Fruit fly (Drosophila melanogaster) whole organism, embryonic: ENCODE data around the gene CG14615.
A peak's percentile ranks its signal among the peaks of the same experiment; 100 is the strongest.

Source experiments
- ATbp ChIP-seq: fragments of 200-800 bp; sonication (Bioruptor generic); optimal IDR thresholded peaks from 2 replicates; lab custom pipeline; 2017; ENCODE audit warnings: missing biosample characterization, mild to moderate bottlenecking, missing genetic modification characterization, missing genetic modification reagents
- Ada2b ChIP-seq: fragments of 200-800 bp; sonication (Bioruptor generic); IDR thresholded peaks from 2 replicates; pipeline ENCODE4 v1.3.6; 2022; ENCODE audit warnings: missing biosample characterization, missing genetic modification characterization
- Bdp1 ChIP-seq: fragments of 200-800 bp; sonication (Bioruptor generic); optimal IDR thresholded peaks from 3 replicates; lab custom pipeline; 2016; ENCODE audit warnings: missing biosample characterization, missing genetic modification characterization
- CG13123 ChIP-seq: fragments of 200-800 bp; sonication (Bioruptor generic); optimal IDR thresholded peaks from 2 replicates; lab custom pipeline; 2016; ENCODE audit warnings: missing biosample characterization, missing genetic modification characterization
- CG13296 ChIP-seq: fragments of 200-800 bp; sonication (Bioruptor generic); optimal IDR thresholded peaks from 3 replicates; lab custom pipeline; 2018; ENCODE audit warnings: missing biosample characterization, mild to moderate bottlenecking, missing genetic modification characterization
- CG14441 ChIP-seq: fragments of 200-800 bp; sonication (Bioruptor generic); IDR thresholded peaks from 2 replicates; pipeline ENCODE4 v1.3.6; 2022; ENCODE audit warnings: missing biosample characterization, missing genetic modification characterization
- CG15269 ChIP-seq: fragments of 200-800 bp; sonication (Bioruptor generic); optimal IDR thresholded peaks from 2 replicates; lab custom pipeline; 2018; ENCODE audit warnings: missing biosample characterization, mild to moderate bottlenecking, missing genetic modification characterization, moderate library complexity
- CG16813 ChIP-seq: fragments of 200-800 bp; sonication (Bioruptor generic); IDR thresholded peaks from 3 replicates; pipeline ENCODE4 v1.3.6; 2022; ENCODE audit warnings: missing biosample characterization, missing genetic modification characterization; ENCODE audit not compliant: partially characterized antibody
- CG16815 ChIP-seq: fragments of 200-800 bp; sonication (Bioruptor generic); optimal IDR thresholded peaks from 3 replicates; lab custom pipeline; 2017; ENCODE audit warnings: missing biosample characterization, mild to moderate bottlenecking, missing genetic modification characterization
- CG2199 ChIP-seq: fragments of 200-800 bp; sonication (Bioruptor generic); IDR thresholded peaks from 3 replicates; pipeline ENCODE4 v1.3.6; 2022; ENCODE audit warnings: missing biosample characterization, missing genetic modification characterization
- CG2712 ChIP-seq: fragments of 200-800 bp; optimal IDR thresholded peaks from 3 replicates; lab custom pipeline; 2019; ENCODE audit warnings: missing biosample characterization, mild to moderate bottlenecking, missing genetic modification characterization, moderate library complexity
- CG31365 ChIP-seq: fragments of 200-800 bp; sonication (Bioruptor generic); optimal IDR thresholded peaks from 2 replicates; lab custom pipeline; 2018; ENCODE audit warnings: missing biosample characterization, mild to moderate bottlenecking, missing genetic modification characterization
- CG31388 ChIP-seq: fragments of 200-800 bp; sonication (Bioruptor generic); optimal IDR thresholded peaks from 2 replicates; lab custom pipeline; 2016; ENCODE audit warnings: missing biosample characterization, missing genetic modification characterization
- CG32772 ChIP-seq: fragments of 200-800 bp; sonication (Bioruptor generic); IDR thresholded peaks from 2 replicates; pipeline ENCODE4 v1.3.6; 2022; ENCODE audit warnings: missing biosample characterization, missing genetic modification characterization
- CG3995 ChIP-seq: fragments of 200-800 bp; sonication (Bioruptor generic); optimal IDR thresholded peaks from 3 replicates; lab custom pipeline; 2016; ENCODE audit warnings: missing biosample characterization, missing genetic modification characterization
- CG4360 ChIP-seq: fragments of 200-800 bp; sonication (Bioruptor generic); IDR thresholded peaks from 2 replicates; pipeline ENCODE4 v1.3.6; 2022; ENCODE audit warnings: missing biosample characterization, missing genetic modification characterization
- CG4854 ChIP-seq: fragments of 200-800 bp; sonication (Bioruptor generic); optimal IDR thresholded peaks from 2 replicates; lab custom pipeline; 2016; ENCODE audit warnings: missing biosample characterization, missing genetic modification characterization, inconsistent platforms
- CG7556 ChIP-seq: fragments of 200-800 bp; sonication (Bioruptor generic); optimal IDR thresholded peaks from 2 replicates; lab custom pipeline; 2017; ENCODE audit warnings: missing biosample characterization, mild to moderate bottlenecking, missing genetic modification characterization
- CG7987 ChIP-seq: fragments of 200-800 bp; sonication (Bioruptor generic); optimal IDR thresholded peaks from 2 replicates; lab custom pipeline; 2018; ENCODE audit warnings: missing biosample characterization, mild to moderate bottlenecking, missing genetic modification characterization, moderate library complexity
- CG8359 ChIP-seq: fragments of 200-800 bp; sonication (Bioruptor generic); optimal IDR thresholded peaks from 2 replicates; lab custom pipeline; 2017; ENCODE audit warnings: missing biosample characterization, mild to moderate bottlenecking, missing genetic modification characterization, borderline replicate concordance
- CG9609 ChIP-seq: fragments of 200-800 bp; sonication (Bioruptor generic); optimal IDR thresholded peaks from 3 replicates; lab custom pipeline; 2016; ENCODE audit warnings: missing biosample characterization, missing genetic modification characterization
- CTCF ChIP-seq: fragments of 200-800 bp; sonication (Bioruptor generic); optimal IDR thresholded peaks from 2 replicates; lab custom pipeline; 2017; ENCODE audit warnings: missing biosample characterization, mild to moderate bottlenecking, missing genetic modification characterization, moderate library complexity
- CoRest ChIP-seq: fragments of 200-800 bp; sonication (Bioruptor generic); optimal IDR thresholded peaks from 3 replicates; lab custom pipeline; 2018; ENCODE audit warnings: missing biosample characterization, mild to moderate bottlenecking, missing genetic modification characterization, moderate library complexity
- Dbx ChIP-seq: fragments of 200-800 bp; sonication (Bioruptor generic); IDR thresholded peaks from 3 replicates; pipeline ENCODE4 v1.3.6; 2022; ENCODE audit warnings: missing biosample characterization, missing genetic modification characterization
- Deaf1 ChIP-seq: fragments of 200-800 bp; optimal IDR thresholded peaks from 3 replicates; lab custom pipeline; 2019; ENCODE audit warnings: missing biosample characterization, mild to moderate bottlenecking, missing genetic modification characterization, moderate library complexity
- Dek ChIP-seq: fragments of 200-800 bp; sonication (Bioruptor generic); optimal IDR thresholded peaks from 3 replicates; lab custom pipeline; 2019; ENCODE audit warnings: missing biosample characterization, mild to moderate bottlenecking, missing genetic modification characterization, moderate library complexity
- E2f2 ChIP-seq: fragments of 200-800 bp; sonication (Bioruptor generic); IDR thresholded peaks from 2 replicates; pipeline ENCODE4 v1.3.6; 2022; ENCODE audit warnings: missing biosample characterization, missing genetic modification characterization
- HmgD ChIP-seq: fragments of 200-800 bp; sonication (Bioruptor generic); optimal IDR thresholded peaks from 3 replicates; lab custom pipeline; 2016; ENCODE audit warnings: missing biosample characterization, missing genetic modification characterization
- MESR4 ChIP-seq: fragments of 200-800 bp; sonication (Bioruptor generic); optimal IDR thresholded peaks from 2 replicates; lab custom pipeline; 2018; ENCODE audit warnings: missing biosample characterization, mild to moderate bottlenecking, missing genetic modification characterization, moderate library complexity
- Mes4 ChIP-seq: fragments of 200-800 bp; sonication (Bioruptor generic); optimal IDR thresholded peaks from 2 replicates; lab custom pipeline; 2016; ENCODE audit warnings: missing biosample characterization, missing genetic modification characterization
- Optix ChIP-seq: fragments of 200-800 bp; sonication (Bioruptor generic); IDR thresholded peaks from 3 replicates; pipeline ENCODE4 v1.3.6; 2022; ENCODE audit warnings: missing biosample characterization, missing genetic modification characterization
- PHDP ChIP-seq: fragments of 200-800 bp; sonication (Bioruptor generic); optimal IDR thresholded peaks from 3 replicates; lab custom pipeline; 2018; ENCODE audit warnings: missing biosample characterization, mild to moderate bottlenecking, missing genetic modification characterization, moderate library complexity
- Scr ChIP-seq: fragments of 200-800 bp; sonication (Bioruptor generic); IDR thresholded peaks from 2 replicates; pipeline ENCODE4 v1.3.6; 2022; ENCODE audit warnings: missing biosample characterization, missing genetic modification characterization; ENCODE audit not compliant: partially characterized antibody
- Usf ChIP-seq: fragments of 200-800 bp; sonication (Bioruptor generic); optimal IDR thresholded peaks from 2 replicates; lab custom pipeline; 2017; ENCODE audit warnings: missing genotype, missing biosample characterization, missing genetic modification characterization
- ap ChIP-seq: fragments of 200-800 bp; sonication (Bioruptor generic); IDR thresholded peaks from 2 replicates; pipeline ENCODE4 v1.3.6; 2022; ENCODE audit warnings: missing biosample characterization, missing genetic modification characterization
- bbx ChIP-seq: fragments of 200-800 bp; sonication (Bioruptor generic); IDR thresholded peaks from 2 replicates; pipeline ENCODE4 v1.3.6; 2022; ENCODE audit warnings: missing biosample characterization, missing genetic modification characterization; ENCODE audit not compliant: partially characterized antibody
- gce ChIP-seq: fragments of 200-800 bp; sonication (Bioruptor generic); IDR thresholded peaks from 3 replicates; pipeline ENCODE4 v1.3.6; 2022; ENCODE audit warnings: missing biosample characterization, missing genetic modification characterization
- hth ChIP-seq: fragments of >200 bp; optimal IDR thresholded peaks from 2 replicates; lab custom pipeline; 2017; ENCODE audit warnings: inconsistent platforms
- lab ChIP-seq: fragments of 200-800 bp; sonication (Bioruptor generic); optimal IDR thresholded peaks from 3 replicates; lab custom pipeline; 2017; ENCODE audit warnings: missing biosample characterization, missing genetic modification characterization, mild to moderate bottlenecking, moderate library complexity, missing genetic modification reagents
- lola ChIP-seq, 3 experiments: fragments of >200 bp in 2 of 3; fragments of 200-800 bp in 1 of 3; sonication (Bioruptor generic) in 1 of 3; optimal IDR thresholded peaks; 2 replicates each; lab custom pipeline; 2017 to 2019; ENCODE audit warnings: missing biosample characterization in 3 of 3, missing genetic modification characterization in 3 of 3, mild to moderate bottlenecking in 1 of 3, moderate library complexity in 1 of 3
- nau ChIP-seq: fragments of 200-800 bp; sonication (Bioruptor generic); optimal IDR thresholded peaks from 3 replicates; lab custom pipeline; 2017; ENCODE audit warnings: missing biosample characterization, mild to moderate bottlenecking, missing genetic modification characterization, missing genetic modification reagents
- nom ChIP-seq: fragments of 200-800 bp; sonication (Bioruptor generic); optimal IDR thresholded peaks from 2 replicates; lab custom pipeline; 2017; ENCODE audit warnings: missing biosample characterization, missing genetic modification characterization, mild to moderate bottlenecking, moderate library complexity, missing genetic modification reagents
- psq ChIP-seq: fragments of 200-800 bp; sonication (Bioruptor generic); optimal IDR thresholded peaks from 2 replicates; lab custom pipeline; 2017; ENCODE audit warnings: missing biosample characterization, missing genetic modification characterization
- row ChIP-seq: fragments of 200-800 bp; sonication (Bioruptor generic); IDR thresholded peaks from 3 replicates; pipeline ENCODE4 v1.3.6; 2022; ENCODE audit warnings: missing biosample characterization, missing genetic modification characterization
- seq ChIP-seq: fragments of 200-800 bp; sonication (Bioruptor generic); IDR thresholded peaks from 2 replicates; pipeline ENCODE4 v1.3.6; 2022; ENCODE audit warnings: missing biosample characterization, missing genetic modification characterization
- sna ChIP-seq: fragments of 200-800 bp; sonication (Bioruptor generic); IDR thresholded peaks from 2 replicates; pipeline ENCODE4 v1.3.6; 2022; ENCODE audit warnings: missing biosample characterization, missing genetic modification characterization; ENCODE audit not compliant: partially characterized antibody
- sqz ChIP-seq: fragments of 200-800 bp; sonication (Bioruptor generic); optimal IDR thresholded peaks from 3 replicates; lab custom pipeline; 2018; ENCODE audit warnings: missing biosample characterization, mild to moderate bottlenecking, missing genetic modification characterization
- sr ChIP-seq: fragments of 200-800 bp; sonication (Bioruptor generic); IDR thresholded peaks from 3 replicates; pipeline ENCODE4 v1.3.6; 2022; ENCODE audit warnings: missing biosample characterization, missing genetic modification characterization
- tap ChIP-seq: fragments of 200-800 bp; optimal IDR thresholded peaks from 3 replicates; lab custom pipeline; 2019; ENCODE audit warnings: missing biosample characterization, mild to moderate bottlenecking, missing genetic modification characterization, moderate library complexity
- z ChIP-seq: fragments of 200-800 bp; sonication (Bioruptor generic); IDR thresholded peaks from 3 replicates; pipeline ENCODE4 v1.3.6; 2022; ENCODE audit warnings: missing biosample characterization, missing genetic modification characterization
- zen2 ChIP-seq: fragments of 200-800 bp; sonication (Bioruptor generic); IDR thresholded peaks from 3 replicates; pipeline ENCODE4 v1.3.6; 2022; ENCODE audit warnings: missing biosample characterization, missing genetic modification characterization; ENCODE audit not compliant: partially characterized antibody

The CG14615 gene

DNA sequence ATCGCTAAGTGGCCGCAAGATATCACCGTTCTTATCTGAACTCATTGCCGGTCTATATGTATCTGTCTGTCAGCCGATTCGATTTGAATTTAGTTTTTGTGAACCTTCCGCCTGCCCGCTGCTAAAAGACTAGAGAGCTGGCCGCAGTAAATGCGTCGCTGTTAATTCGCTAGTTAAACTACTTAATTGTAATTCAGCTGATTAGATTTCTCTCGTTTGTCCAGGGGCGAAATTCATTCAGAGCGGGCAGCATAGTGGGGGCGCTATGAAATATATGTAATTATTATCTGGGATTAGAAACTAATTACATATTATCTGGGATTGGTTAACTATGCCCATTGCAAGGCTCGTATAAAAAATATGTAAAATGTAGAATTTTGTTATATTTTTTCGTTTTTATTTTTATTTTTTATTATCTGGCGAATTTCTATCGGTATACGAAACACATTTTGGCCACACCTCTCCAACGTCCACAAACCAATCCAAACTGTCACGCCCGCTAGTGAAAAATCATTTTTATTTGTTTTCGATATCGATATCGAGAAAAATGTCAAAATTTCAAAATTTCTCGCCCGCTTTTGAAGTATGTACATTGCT, at the start of gene CG14615, which contains the start of gene tilB (continued):
- TF ChIP-seq row (GFP tag; lab: Robert Waterston, UW): peak; percentile 80
- no peak for TF ChIP-seq CG4360 (GFP tag; lab: Robert Waterston, UW)
- TF ChIP-seq CG16813 (GFP tag; lab: Robert Waterston, UW): peak; percentile 43; the same call in 1 of the 3 replicates
- no peak for TF ChIP-seq psq (GFP tag; lab: Kevin White, UChicago)
- TF ChIP-seq zen2 (GFP tag; lab: Robert Waterston, UW): no peak
- no peak for TF ChIP-seq tap
- 0 out of 3 replicates have a peak, but pooled peaks have one; percentile 17 for TF ChIP-seq Dbx (GFP tag; lab: Robert Waterston, UW)
- TF ChIP-seq CG3995 (GFP tag; lab: Kevin White, UChicago): no peak
- TF ChIP-seq CG2199 (GFP tag; lab: Robert Waterston, UW): no peak
- peak; percentile 11 for TF ChIP-seq CG2712 (tag; lab: Kevin White, UChicago)
- no peak for TF ChIP-seq seq (GFP tag; lab: Robert Waterston, UW)
- TF ChIP-seq z (GFP tag; lab: Robert Waterston, UW): no peak
- no peak for TF ChIP-seq Usf (GFP tag; lab: Kevin White, UChicago)
- no peak for TF ChIP-seq CG32772 (GFP tag; lab: Robert Waterston, UW)
- TF ChIP-seq Mes4 (GFP tag; lab: Kevin White, UChicago): no peak
- TF ChIP-seq nau: no peak
- no peak for TF ChIP-seq sr (GFP tag; lab: Robert Waterston, UW)
- TF ChIP-seq Deaf1: no peak
- no peak for TF ChIP-seq ATbp (GFP tag; lab: Kevin White, UChicago)
- TF ChIP-seq hth (lab: Kevin White, UChicago): no peak
- no peak for TF ChIP-seq CG14441 (GFP tag; lab: Robert Waterston, UW)
- no peak for TF ChIP-seq CG31388
- no peak for TF ChIP-seq sna (GFP tag; lab: Robert Waterston, UW)
- no peak for TF ChIP-seq CG7987 (GFP tag; lab: Kevin White, UChicago)
- TF ChIP-seq CG15269: no peak
- no peak for TF ChIP-seq Scr (GFP tag; lab: Robert Waterston, UW)
- TF ChIP-seq CG7556 (GFP tag; lab: Kevin White, UChicago): no peak
- no peak for TF ChIP-seq CG13123 (GFP tag; lab: Kevin White, UChicago)
- no peak for TF ChIP-seq HmgD (GFP tag; lab: Kevin White, UChicago)
- no peak for TF ChIP-seq Bdp1 (GFP tag; lab: Kevin White, UChicago)
- no peak for TF ChIP-seq Ada2b (GFP tag; lab: Robert Waterston, UW)
- TF ChIP-seq CG4854: no peak
- TF ChIP-seq lab (GFP tag; lab: Kevin White, UChicago): no peak
- TF ChIP-seq lola (GFP tag; optimal IDR thresholded peaks at IDR 0.05; lab: Kevin White, UChicago): no peak
- no peak for TF ChIP-seq E2f2 (GFP tag; lab: Robert Waterston, UW)
- no peak for TF ChIP-seq CTCF
- no peak for TF ChIP-seq ap
- TF ChIP-seq CoRest (tag; lab: Kevin White, UChicago): peak; percentile 3
- TF ChIP-seq CG8359 (GFP tag; lab: Kevin White, UChicago): no peak
- no peak for TF ChIP-seq gce (GFP tag; lab: Robert Waterston, UW)
- TF ChIP-seq CG16815 (GFP tag; lab: Kevin White, UChicago): no peak
- no peak for TF ChIP-seq CG9609 (GFP tag; lab: Kevin White, UChicago)
- no peak for TF ChIP-seq Dek (tag; lab: Kevin White, UChicago)
- no peak for TF ChIP-seq bbx (GFP tag; lab: Robert Waterston, UW)
- no peak for TF ChIP-seq MESR4 (GFP tag; lab: Kevin White, UChicago)
- TF ChIP-seq Optix: no peak
- peak; percentile 17 for TF ChIP-seq PHDP
- TF ChIP-seq nom (GFP tag; lab: Kevin White, UChicago): no peak
- TF ChIP-seq CG31365 (tag; lab: Kevin White, UChicago): no peak
- no peak for TF ChIP-seq sqz (GFP tag; lab: Kevin White, UChicago)
- peak; percentile 41 for TF ChIP-seq CG13296
